Fruit fly (Drosophila melanogaster): Measurements from ENCODE around the gene RPA3.

- TF ChIP-seq CG8478 (optimal IDR thresholded peaks at IDR 0.05) (no peak), CTCF (optimal IDR thresholded peaks at IDR 0.05) (no peak)
Observed at dm6 chrX:11601408-11601807, 14.2 kb downstream of the RPA3 start.

Data from S2 (cell line).